Worm (Caenorhabditis elegans) whole organism, L4 larva: Measurements from ENCODE around the gene T05H4.15.

Experiments
- F10B5.3 ChIP-seq: sonication (generic microtip); optimal IDR thresholded peaks from 2 replicates; lab custom pipeline; 2016; ENCODE audit warnings: mild to moderate bottlenecking, missing genetic modification characterization, missing compliant biosample characterization
- T20F7.1 ChIP-seq: fragments of 200-800 bp; sonication (Bioruptor generic); optimal IDR thresholded peaks from 2 replicates; lab custom pipeline; 2018; ENCODE audit warnings: mild to moderate bottlenecking, missing genetic modification characterization, missing compliant biosample characterization
- Y48G9A.11 ChIP-seq: fragments of 200-800 bp; sonication (Bioruptor generic); IDR thresholded peaks from 2 replicates; pipeline ENCODE4 v1.3.6; 2022; ENCODE audit warnings: missing genetic modification reagents, missing genetic modification characterization, missing compliant biosample characterization
- Y75B8A.6 ChIP-seq: fragments of 200-800 bp; sonication (Bioruptor generic); IDR thresholded peaks from 2 replicates; pipeline ENCODE4 v1.3.6; 2022; ENCODE audit warnings: missing genetic modification reagents, missing genetic modification characterization, missing compliant biosample characterization
- aha-1 ChIP-seq: fragments of 150-350 bp; peaks from one replicate; lab custom pipeline; 2014; ENCODE audit warnings: missing biosample characterization, missing genetic modification characterization
- ama-1 ChIP-seq: fragments of 150-350 bp; optimal IDR thresholded peaks from 2 replicates; lab custom pipeline; 2014; ENCODE audit warnings: inconsistent platforms, mixed read lengths
- ceh-44 ChIP-seq: fragments of 200-800 bp; sonication (Bioruptor generic); IDR thresholded peaks from 2 replicates; pipeline ENCODE4 v1.3.6; 2022; ENCODE audit warnings: missing genetic modification reagents, missing genetic modification characterization, missing compliant biosample characterization
- cey-2 ChIP-seq: sonication (generic microtip); optimal IDR thresholded peaks from 3 replicates; lab custom pipeline; 2017; ENCODE audit warnings: missing genetic modification characterization, mild to moderate bottlenecking, missing compliant biosample characterization, antibody characterized with exemption, borderline replicate concordance; ENCODE audit not compliant: insufficient read depth
- daf-16 ChIP-seq, 3 experiments: sonication (generic microtip); optimal IDR thresholded peaks; 2 replicates each; lab custom pipeline; 2016 to 2017; ENCODE audit warnings: missing genetic modification characterization in 3 of 3, missing genetic modification reagents in 3 of 3, mild to moderate bottlenecking in 2 of 3, missing compliant biosample characterization in 2 of 3, missing biosample characterization in 1 of 3, moderate library complexity in 1 of 3
- dmd-6 ChIP-seq: fragments of 200-800 bp; sonication (Bioruptor generic); IDR thresholded peaks from 2 replicates; pipeline ENCODE4 v1.3.6; 2022; ENCODE audit warnings: missing genetic modification reagents, missing genetic modification characterization, missing compliant biosample characterization
- dpl-1 ChIP-seq: fragments of 150-350 bp; optimal IDR thresholded peaks from 2 replicates; lab custom pipeline; 2014; ENCODE audit warnings: missing biosample characterization, missing genetic modification reagents, missing genetic modification characterization
- dve-1 ChIP-seq: sonication (generic microtip); optimal IDR thresholded peaks from 2 replicates; lab custom pipeline; 2017; ENCODE audit warnings: antibody characterized with exemption, mild to moderate bottlenecking, missing genetic modification characterization, missing compliant biosample characterization; ENCODE audit not compliant: insufficient read depth
- egl-27 ChIP-seq: sonication (generic microtip); optimal IDR thresholded peaks from 3 replicates; lab custom pipeline; 2017; ENCODE audit warnings: missing biosample characterization, missing genetic modification reagents, missing genetic modification characterization
- fos-1 ChIP-seq: fragments of 150-350 bp; optimal IDR thresholded peaks from 2 replicates; lab custom pipeline; 2014; ENCODE audit warnings: missing biosample characterization, missing genetic modification characterization
- hlh-11 ChIP-seq: fragments of 200-800 bp; sonication (Bioruptor generic); optimal IDR thresholded peaks from 2 replicates; lab custom pipeline; 2018; ENCODE audit warnings: mild to moderate bottlenecking, missing genetic modification characterization, missing compliant biosample characterization
- hmg-1.1 ChIP-seq: fragments of 200-800 bp; sonication (Bioruptor generic); IDR thresholded peaks from 2 replicates; pipeline ENCODE4 v1.3.6; 2022; ENCODE audit warnings: missing genetic modification reagents, missing genetic modification characterization, missing compliant biosample characterization
- lin-29 ChIP-seq: fragments of 200-800 bp; sonication (Bioruptor generic); IDR thresholded peaks from 2 replicates; pipeline ENCODE4 v1.3.6; 2022; ENCODE audit warnings: missing genetic modification reagents, missing genetic modification characterization, missing compliant biosample characterization
- mdl-1 ChIP-seq, 2 experiments: fragments of 150-350 bp in 1 of 2; sonication (generic microtip) in 1 of 2; optimal IDR thresholded peaks; 2 replicates each; lab custom pipeline; 2014 to 2017; ENCODE audit warnings: missing biosample characterization in 2 of 2, missing genetic modification characterization in 2 of 2
- mxl-3 ChIP-seq: fragments of 200-800 bp; sonication (Bioruptor generic); optimal IDR thresholded peaks from 2 replicates; lab custom pipeline; 2018; ENCODE audit warnings: mild to moderate bottlenecking, missing genetic modification characterization, missing compliant biosample characterization
- nhr-28 ChIP-seq: fragments of 150-350 bp; optimal IDR thresholded peaks from 2 replicates; lab custom pipeline; 2014; ENCODE audit warnings: missing biosample characterization, missing genetic modification characterization
- pha-4 ChIP-seq, 2 experiments: fragments of 150-350 bp in 1 of 2; fragments of 200-800 bp in 1 of 2; sonication (Bioruptor generic) in 1 of 2; IDR thresholded peaks in 1 of 2; optimal IDR thresholded peaks in 1 of 2; 2 replicates each; pipeline versions ENCODE4 v1.3.6 to Lab custom; 2014 to 2022; ENCODE audit warnings: missing genetic modification characterization in 2 of 2, missing genetic modification reagents in 2 of 2, missing biosample characterization in 1 of 2, missing compliant biosample characterization in 1 of 2
- php-3 ChIP-seq: fragments of 200-800 bp; sonication (Bioruptor generic); IDR thresholded peaks from 2 replicates; pipeline ENCODE4 v1.3.6; 2022; ENCODE audit warnings: missing genetic modification reagents, missing genetic modification characterization, missing compliant biosample characterization
- pqm-1 ChIP-seq: sonication (generic microtip); optimal IDR thresholded peaks from 2 replicates; lab custom pipeline; 2017; ENCODE audit warnings: missing biosample characterization, missing genetic modification characterization
- sdz-12 ChIP-seq: fragments of 200-800 bp; sonication (Bioruptor generic); optimal IDR thresholded peaks from 2 replicates; lab custom pipeline; 2018; ENCODE audit warnings: mild to moderate bottlenecking, missing genetic modification characterization, missing compliant biosample characterization
- set-16 ChIP-seq: fragments of 200-800 bp; sonication (Bioruptor generic); IDR thresholded peaks from 2 replicates; pipeline ENCODE4 v1.3.6; 2022; ENCODE audit warnings: missing genetic modification reagents, missing genetic modification characterization, missing compliant biosample characterization
- spr-1 ChIP-seq: sonication (generic microtip); optimal IDR thresholded peaks from 2 replicates; lab custom pipeline; 2016; ENCODE audit warnings: mild to moderate bottlenecking, missing genetic modification characterization, missing compliant biosample characterization
- tra-1 ChIP-seq: fragments of 200-800 bp; sonication (Bioruptor generic); IDR thresholded peaks from 2 replicates; pipeline ENCODE4 v1.3.6; 2022; ENCODE audit warnings: missing genetic modification reagents, missing genetic modification characterization, missing compliant biosample characterization
- unc-62 ChIP-seq, 3 experiments: fragments of 150-350 bp in 1 of 3; sonication (generic microtip); optimal IDR thresholded peaks in 2 of 3; peaks in 1 of 3; 1 replicate in 1 of 3; 2 replicates in 2 of 3; lab custom pipeline; 2014 to 2017; ENCODE audit warnings: missing biosample characterization in 3 of 3, missing genetic modification characterization in 3 of 3, missing genetic modification reagents in 3 of 3, missing genotype in 1 of 3

T05H4.15 gene

ce11 chrV:6456903-6457302, 15.4 kb upstream of the T05H4.15 start:
- TF ChIP-seq aha-1 (tag; lab: Kevin White, UChicago) (peak; percentile 96), tra-1 (no peak)

- TF ChIP-seq sdz-12 (GFP tag; lab: Kevin White, UChicago): no peak
- peak; percentile 3 for TF ChIP-seq ama-1 (lab: Kevin White, UChicago)
- no peak for TF ChIP-seq mdl-1 (tag; optimal IDR thresholded peaks at IDR 0.05; lab: Kevin White, UChicago)
- TF ChIP-seq Y48G9A.11 (GFP tag; lab: Robert Waterston, UW): peak; percentile 57
Measured at ce11 chrV:6453122-6453521, 11.6 kb upstream of the T05H4.15 start, which contains the start of gene acl-9. TSS of gene acl-9 (plus strand) at chrV:6453226.

- 0 out of 2 replicates have a peak, but pooled peaks have one; percentile 51 for TF ChIP-seq php-3 (GFP tag; lab: Robert Waterston, UW)
- peak; percentile 51 for TF ChIP-seq mxl-3 (GFP tag; lab: Kevin White, UChicago)
- no peak for TF ChIP-seq cey-2 (tag; lab: Kevin White, UChicago)
- TF ChIP-seq T20F7.1 (GFP tag; lab: Kevin White, UChicago): peak; percentile 37
- peak; percentile 34 for TF ChIP-seq dve-1 (tag; lab: Kevin White, UChicago)
- no peak for TF ChIP-seq dpl-1 (GFP tag; lab: Kevin White, UChicago)
- no peak for TF ChIP-seq spr-1 (tag; lab: Kevin White, UChicago)
- peak; percentile 59 for TF ChIP-seq hlh-11
- TF ChIP-seq Y48G9A.11 (GFP tag; lab: Robert Waterston, UW): 0 out of 2 replicates have a peak, but pooled peaks have one; percentile 16
- peak in 1 of 2 experiments; percentile 84 for TF ChIP-seq unc-62 (GFP tag; optimal IDR thresholded peaks at IDR 0.05 in 1 of 2; lab: Kevin White, UChicago)
- TF ChIP-seq unc-62 (tag; optimal IDR thresholded peaks at IDR 0.05; lab: Kevin White, UChicago): no peak
- TF ChIP-seq daf-16 (GFP tag; optimal IDR thresholded peaks at IDR 0.05; lab: Kevin White, UChicago): no peak
- peak; percentile 61 for TF ChIP-seq daf-16 (tag; optimal IDR thresholded peaks at IDR 0.05; lab: Kevin White, UChicago)
- TF ChIP-seq dmd-6: peak; percentile 69
- TF ChIP-seq pha-4 (GFP tag; IDR thresholded peaks at IDR 0.05; lab: Robert Waterston, UW): no peak
- TF ChIP-seq pha-4 (tag; optimal IDR thresholded peaks at IDR 0.05; lab: Kevin White, UChicago): peak; percentile 19
- peak; percentile 84 for TF ChIP-seq pqm-1 (tag; lab: Kevin White, UChicago)
- peak; percentile 23 for TF ChIP-seq aha-1 (tag; lab: Kevin White, UChicago)
- no peak for TF ChIP-seq lin-29
- TF ChIP-seq nhr-28 (tag; lab: Kevin White, UChicago): peak; percentile 73
Measured at ce11 chrV:6450129-6451011, 8.9 kb upstream of the T05H4.15 start, which contains the start of gene acl-8. TSS of gene acl-8 (plus strand) at chrV:6450870.

ce11 chrV:6448356-6448755, 6.8 kb upstream of the T05H4.15 start, which contains the start of gene fbxa-196:
TSS of gene fbxa-196 (plus strand) at chrV:6448656.
- TF ChIP-seq set-16 (GFP tag; lab: Robert Waterston, UW) (no peak), hmg-1.1 (no peak), fos-1 (no peak), sdz-12 (GFP tag; lab: Kevin White, UChicago) (no peak)

ce11 chrV:6442037-6442436, 524 bp upstream of the T05H4.15 start, which contains the start of gene T05H4.3:
TSS of gene T05H4.3 (plus strand) at chrV:6442337.
- TF ChIP-seq ceh-44 (GFP tag; lab: Robert Waterston, UW) (no peak), aha-1 (tag; lab: Kevin White, UChicago) (peak; percentile 65)
- TF ChIP-seq, all 104 proteins: peak for 1

- TF ChIP-seq pha-4 (GFP tag; IDR thresholded peaks at IDR 0.05; lab: Robert Waterston, UW) (no peak), pha-4 (tag; optimal IDR thresholded peaks at IDR 0.05; lab: Kevin White, UChicago) (no peak), F10B5.3 (tag; lab: Kevin White, UChicago) (no peak), egl-27 (tag; lab: Kevin White, UChicago) (no peak), Y75B8A.6 (GFP tag; lab: Robert Waterston, UW) (no peak), dmd-6 (no peak)
Measured at ce11 chrV:6438601-6439000, 2.9 kb downstream of the T05H4.15 start, which contains the start of gene T05H4.4. TSS of gene T05H4.4 (plus strand) at chrV:6438901.
